Worm (Caenorhabditis elegans): Measurements from ENCODE around the gene F53F4.2.

ce11 chrV:13576828-13577227 lies 12.6 kb downstream of the F53F4.2 start:
- TF ChIP-seq tbx-11 (GFP tag; IDR thresholded peaks at IDR 0.05) (no peak), F13C5.2 (tag; optimal IDR thresholded peaks at IDR 0.05) (no peak), flt-1 (GFP tag; IDR thresholded peaks at IDR 0.05) (no peak), ama-1 (optimal IDR thresholded peaks at IDR 0.05) (no peak), ceh-13 (GFP tag; optimal IDR thresholded peaks at IDR 0.05) (no peak), pes-1 (GFP tag; IDR thresholded peaks at IDR 0.05) (no peak), aly-1 (tag; optimal IDR thresholded peaks at IDR 0.05) (no peak), tra-4 (tag; optimal IDR thresholded peaks at IDR 0.05) (no peak), ceh-36 (tag; optimal IDR thresholded peaks at IDR 0.05) (no peak), B0310.2 (tag; optimal IDR thresholded peaks at IDR 0.05) (no peak), tbx-37 (GFP tag; conservative IDR thresholded peaks at IDR 0.05) (no peak), hmbx-1 (tag; optimal IDR thresholded peaks at IDR 0.05) (no peak), ets-7 (tag; optimal IDR thresholded peaks at IDR 0.05) (no peak)

Measured in whole organism, early embryonic.